Worm (Caenorhabditis elegans) whole organism, L1 larva: ENCODE data around the gene cdh-5.

ENCODE experiments used
- C04F5.9 ChIP-seq: sonication (generic microtip); optimal IDR thresholded peaks from 2 replicates; lab custom pipeline; 2016; ENCODE audit warnings: missing genetic modification characterization, missing compliant biosample characterization
- C34B4.2 ChIP-seq: sonication (generic microtip); optimal IDR thresholded peaks from 2 replicates; lab custom pipeline; 2017; ENCODE audit warnings: mild to moderate bottlenecking, missing genetic modification characterization, missing compliant biosample characterization
- Y116A8C.19 ChIP-seq: sonication (generic microtip); optimal IDR thresholded peaks from 2 replicates; lab custom pipeline; 2016; ENCODE audit warnings: missing compliant biosample characterization, missing genetic modification characterization, borderline replicate concordance
- aha-1 ChIP-seq: fragments of 150-350 bp; optimal IDR thresholded peaks from 2 replicates; lab custom pipeline; 2014; ENCODE audit warnings: missing biosample characterization, missing genetic modification characterization
- ceh-63 ChIP-seq: fragments of 200-800 bp; sonication (Bioruptor generic); optimal IDR thresholded peaks from 2 replicates; lab custom pipeline; 2018; ENCODE audit warnings: mild to moderate bottlenecking, missing genetic modification characterization, missing compliant biosample characterization
- ceh-8 ChIP-seq: fragments of 200-800 bp; sonication (Bioruptor generic); optimal IDR thresholded peaks from 2 replicates; lab custom pipeline; 2018; ENCODE audit warnings: mild to moderate bottlenecking, missing genetic modification characterization, moderate library complexity, missing compliant biosample characterization
- dpl-1 ChIP-seq, 3 experiments: fragments of 150-350 bp in 2 of 3; sonication (generic microtip) in 1 of 3; optimal IDR thresholded peaks; 2 replicates each; lab custom pipeline; 2014 to 2017; ENCODE audit warnings: missing biosample characterization in 3 of 3, missing genetic modification characterization in 3 of 3, missing genetic modification reagents in 3 of 3
- dsc-1 ChIP-seq: sonication (generic microtip); optimal IDR thresholded peaks from 2 replicates; lab custom pipeline; 2016; ENCODE audit warnings: mild to moderate bottlenecking, missing genetic modification characterization, missing compliant biosample characterization
- efl-1 ChIP-seq, 4 experiments: fragments of 150-350 bp; optimal IDR thresholded peaks in 3 of 4; peaks in 1 of 4; 1 replicate in 1 of 4; 2 replicates in 3 of 4; lab custom pipeline; 2014; ENCODE audit warnings: missing biosample characterization in 2 of 4, missing genetic modification characterization in 2 of 4, missing genetic modification reagents in 2 of 4
- egl-27 ChIP-seq, 2 experiments: fragments of 150-350 bp in 1 of 2; sonication (generic microtip); optimal IDR thresholded peaks; 3 replicates each; lab custom pipeline; 2017 to 2018; ENCODE audit warnings: missing biosample characterization in 2 of 2, missing genetic modification characterization in 2 of 2, missing genetic modification reagents in 2 of 2
- elt-2 ChIP-seq: sonication (generic microtip); optimal IDR thresholded peaks from 2 replicates; lab custom pipeline; 2016; ENCODE audit warnings: missing genetic modification characterization, mild to moderate bottlenecking, inconsistent platforms, missing compliant biosample characterization, missing genetic modification reagents
- fkh-10 ChIP-seq: sonication (generic microtip); optimal IDR thresholded peaks from 2 replicates; lab custom pipeline; 2017; ENCODE audit warnings: missing biosample characterization, missing genetic modification reagents, missing genetic modification characterization
- grh-1 ChIP-seq: fragments of 200-800 bp; sonication (Bioruptor generic); IDR thresholded peaks from 2 replicates; pipeline ENCODE4 v1.3.6; 2022; ENCODE audit warnings: missing genetic modification reagents, missing genetic modification characterization, missing compliant biosample characterization
- hlh-4 ChIP-seq: sonication (generic microtip); optimal IDR thresholded peaks from 2 replicates; lab custom pipeline; 2016; ENCODE audit warnings: mild to moderate bottlenecking, missing genetic modification characterization, missing compliant biosample characterization
- lin-13 ChIP-seq: fragments of 150-350 bp; optimal IDR thresholded peaks from 2 replicates; lab custom pipeline; 2014; ENCODE audit warnings: missing biosample characterization, missing genetic modification reagents, missing genetic modification characterization
- lin-35 ChIP-seq, 2 experiments: fragments of 150-350 bp; optimal IDR thresholded peaks; 2 replicates each; lab custom pipeline; 2014; ENCODE audit warnings: missing biosample characterization in 2 of 2, missing genetic modification characterization in 2 of 2, missing genetic modification reagents in 2 of 2
- lin-39 ChIP-seq: fragments of 150-350 bp; optimal IDR thresholded peaks from 2 replicates; lab custom pipeline; 2014; ENCODE audit warnings: missing biosample characterization, missing genetic modification reagents, missing genetic modification characterization
- mef-2 ChIP-seq: fragments of 150-350 bp; optimal IDR thresholded peaks from 2 replicates; lab custom pipeline; 2014; ENCODE audit warnings: missing biosample characterization, missing genetic modification characterization
- mep-1 ChIP-seq: fragments of 150-350 bp; optimal IDR thresholded peaks from 2 replicates; lab custom pipeline; 2014; ENCODE audit warnings: missing biosample characterization, missing genetic modification characterization
- nhr-11 ChIP-seq: fragments of 150-350 bp; optimal IDR thresholded peaks from 2 replicates; lab custom pipeline; 2014; ENCODE audit warnings: missing biosample characterization, missing genetic modification characterization
- nhr-20 ChIP-seq: sonication (generic microtip); optimal IDR thresholded peaks from 2 replicates; lab custom pipeline; 2016; ENCODE audit warnings: mild to moderate bottlenecking, missing genetic modification characterization, missing compliant biosample characterization
- nhr-28 ChIP-seq: fragments of 150-350 bp; optimal IDR thresholded peaks from 2 replicates; lab custom pipeline; 2014; ENCODE audit warnings: missing biosample characterization, missing genetic modification characterization
- nhr-71 ChIP-seq: sonication (generic microtip); optimal IDR thresholded peaks from 2 replicates; lab custom pipeline; 2016; ENCODE audit warnings: mild to moderate bottlenecking, missing genetic modification characterization, moderate library complexity, missing compliant biosample characterization
- nhr-76 ChIP-seq: sonication (generic microtip); optimal IDR thresholded peaks from 2 replicates; lab custom pipeline; 2017; ENCODE audit warnings: missing biosample characterization, missing genetic modification characterization
- nhr-84 ChIP-seq: sonication (generic microtip); optimal IDR thresholded peaks from 2 replicates; lab custom pipeline; 2017; ENCODE audit warnings: missing biosample characterization, missing genetic modification characterization
- pax-3 ChIP-seq: fragments of 200-800 bp; sonication (Bioruptor generic); optimal IDR thresholded peaks from 2 replicates; lab custom pipeline; 2018; ENCODE audit warnings: mild to moderate bottlenecking, missing genetic modification characterization, moderate library complexity, missing compliant biosample characterization
- snu-23 ChIP-seq: sonication (generic microtip); optimal IDR thresholded peaks from 2 replicates; lab custom pipeline; 2016; ENCODE audit warnings: missing genetic modification characterization, missing compliant biosample characterization
- sox-4 ChIP-seq: sonication (generic microtip); optimal IDR thresholded peaks from 2 replicates; lab custom pipeline; 2016; ENCODE audit warnings: missing genetic modification characterization, missing compliant biosample characterization
- unc-130 ChIP-seq: fragments of 150-350 bp; optimal IDR thresholded peaks from 2 replicates; lab custom pipeline; 2017; ENCODE audit warnings: missing biosample characterization, missing genetic modification characterization, inconsistent platforms
- unc-30 ChIP-seq: sonication (generic microtip); optimal IDR thresholded peaks from 2 replicates; lab custom pipeline; 2017; ENCODE audit warnings: missing biosample characterization, missing genetic modification characterization
- unc-62 ChIP-seq: fragments of 150-350 bp; optimal IDR thresholded peaks from 2 replicates; lab custom pipeline; 2014; ENCODE audit warnings: missing biosample characterization, missing genetic modification reagents, missing genetic modification characterization
- unc-86 ChIP-seq: sonication (generic microtip); optimal IDR thresholded peaks from 2 replicates; lab custom pipeline; 2016; ENCODE audit warnings: missing genetic modification characterization, missing compliant biosample characterization
- unc-98 ChIP-seq: fragments of 200-800 bp; sonication (Bioruptor generic); IDR thresholded peaks from 2 replicates; pipeline ENCODE4 v1.3.6; 2022; ENCODE audit warnings: missing genetic modification characterization, missing compliant biosample characterization
- ztf-4 ChIP-seq: fragments of 150-350 bp; optimal IDR thresholded peaks from 2 replicates; lab custom pipeline; 2014; ENCODE audit warnings: missing biosample characterization, missing genetic modification characterization

cdh-5 gene

DNA sequence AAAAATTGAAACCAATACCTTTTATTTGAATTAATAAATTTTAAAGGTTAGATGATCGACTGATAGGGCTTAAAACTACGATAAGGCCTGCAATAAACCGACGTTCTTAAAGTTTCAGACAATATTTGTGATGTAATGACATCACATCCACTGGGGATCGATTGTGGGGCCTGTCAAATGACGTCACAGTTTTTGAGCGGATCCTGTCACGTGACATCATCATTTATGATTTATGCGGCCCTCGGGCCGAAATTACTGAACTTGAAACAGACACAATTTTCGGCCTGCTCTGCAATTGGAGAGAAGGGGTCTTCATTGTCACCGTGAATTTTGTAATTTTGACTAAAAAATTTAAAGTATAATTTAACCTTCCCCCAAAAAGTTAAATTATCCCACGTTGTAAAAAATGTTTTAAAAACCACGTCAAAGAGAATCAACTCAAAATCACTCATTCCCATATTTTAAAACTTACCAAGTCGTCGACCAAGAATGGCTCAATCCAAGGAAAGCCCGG, 14.6 kb upstream of the cdh-5 start, which contains the start of gene C49C8.1:
C49C8.1 (plus strand) TSS at position 464 of the 514 bp plus-strand sequence.
- no peak for TF ChIP-seq dsc-1 (tag; lab: Kevin White, UChicago)
- TF ChIP-seq nhr-11 = no peak
- TF ChIP-seq unc-30 (tag; lab: Kevin White, UChicago) = no peak
- TF ChIP-seq ceh-8 (GFP tag; lab: Kevin White, UChicago) = no peak
- no peak for TF ChIP-seq ceh-63 (GFP tag; lab: Kevin White, UChicago)
- no peak for TF ChIP-seq elt-2 (tag; lab: Kevin White, UChicago)
- TF ChIP-seq, all 84 proteins: peak for 0

DNA sequence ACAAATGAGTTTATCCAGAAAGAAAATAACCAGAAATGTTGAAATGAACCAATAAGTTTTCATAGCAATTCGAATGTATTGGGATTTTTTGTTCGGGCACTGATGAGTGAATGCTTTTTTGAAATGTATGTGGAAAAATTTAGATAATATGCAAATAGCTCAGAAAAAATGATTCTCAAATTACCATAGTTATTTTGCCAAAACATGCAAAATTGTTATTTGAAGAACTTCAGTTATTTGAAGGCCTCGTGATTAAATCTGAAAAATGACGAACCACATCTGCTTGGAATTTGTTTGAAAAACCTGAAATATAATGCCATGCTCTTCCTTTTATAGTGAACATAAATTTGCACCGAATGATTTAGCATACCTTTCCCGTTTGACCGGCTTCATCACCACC, 10.6 kb upstream of the cdh-5 start, which contains the start of gene C49C8.6:
C49C8.6 (minus strand) TSS at position 101 of the 400 bp plus-strand sequence.
- TF ChIP-seq unc-130 (no peak), nhr-71 (tag; lab: Kevin White, UChicago) (no peak), C04F5.9 (tag; lab: Kevin White, UChicago) (no peak), ztf-4 (tag; lab: Kevin White, UChicago) (no peak)
- TF ChIP-seq, all 84 proteins: peak for 0

DNA sequence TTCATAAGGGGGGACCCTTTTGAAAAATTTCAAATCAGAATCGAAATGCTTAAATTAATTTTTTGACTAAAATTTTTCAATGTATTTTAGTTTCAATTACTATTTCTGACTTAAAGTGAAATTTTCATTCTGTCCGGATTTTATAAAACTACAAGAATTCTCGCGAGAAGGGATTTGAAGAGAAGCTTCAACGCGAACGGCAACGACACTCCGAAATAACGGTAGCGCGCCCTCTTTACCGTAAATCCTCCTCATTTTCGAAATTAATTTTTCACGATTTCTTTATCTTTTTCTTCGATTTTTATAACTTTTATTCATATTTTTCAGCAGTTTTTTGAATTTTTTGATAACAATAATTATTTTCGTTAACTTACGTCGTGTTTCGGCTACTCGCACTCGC, 3.0 kb upstream of the cdh-5 start:
- TF ChIP-seq unc-130 = no peak
- no peak for TF ChIP-seq efl-1 (optimal IDR thresholded peaks at IDR 0.05; lab: Kevin White, UChicago)
- TF ChIP-seq efl-1 (GFP tag; optimal IDR thresholded peaks at IDR 0.05 in 1 of 2; lab: Kevin White, UChicago) = peak in 1 of 2 experiments; percentile 29
- peak in 1 of 2 experiments; percentile 4 for TF ChIP-seq lin-35 (GFP tag; optimal IDR thresholded peaks at IDR 0.05; lab: Kevin White, UChicago)
- peak in 1 of 3 experiments; percentile 15 for TF ChIP-seq dpl-1 (GFP tag; optimal IDR thresholded peaks at IDR 0.05; lab: Kevin White, UChicago)
- TF ChIP-seq lin-13 (GFP tag; lab: Kevin White, UChicago) = no peak
- no peak for TF ChIP-seq mef-2

DNA sequence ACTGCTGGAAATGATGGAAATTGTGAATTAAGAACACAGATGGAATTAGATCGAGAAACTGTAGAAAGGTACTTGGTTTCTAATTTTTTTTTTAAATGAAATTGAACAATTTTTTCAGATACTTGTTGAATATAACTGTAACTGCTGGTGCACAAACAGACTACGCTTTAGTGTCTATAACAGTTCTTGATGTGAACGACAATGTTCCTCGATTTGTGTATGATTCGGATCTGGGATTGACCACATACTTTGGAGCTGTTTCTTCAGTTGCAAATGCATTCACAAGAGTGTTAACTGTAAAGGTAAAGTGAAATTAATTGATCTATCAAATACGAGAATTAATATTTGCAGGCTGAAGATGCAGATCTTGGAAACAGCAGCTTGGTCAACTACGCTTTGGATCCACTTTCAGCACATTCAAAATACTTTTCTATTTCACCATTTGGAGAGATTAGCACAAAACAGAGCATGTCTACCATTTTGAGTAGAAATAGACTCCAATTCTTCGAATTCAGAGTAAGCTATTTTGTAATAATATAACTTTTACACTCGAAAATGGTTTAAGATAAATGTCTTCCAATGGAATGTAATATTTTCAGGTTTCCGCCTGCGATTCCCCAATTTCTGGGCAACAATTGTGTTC, 5.1 kb downstream of the cdh-5 start:
- no peak for TF ChIP-seq fkh-10 (GFP tag; lab: Kevin White, UChicago)
- no peak for TF ChIP-seq efl-1 (optimal IDR thresholded peaks at IDR 0.05; lab: Kevin White, UChicago)
- peak in 1 of 2 experiments; percentile 26 for TF ChIP-seq efl-1 (GFP tag; optimal IDR thresholded peaks at IDR 0.05 in 1 of 2; lab: Kevin White, UChicago)

DNA sequence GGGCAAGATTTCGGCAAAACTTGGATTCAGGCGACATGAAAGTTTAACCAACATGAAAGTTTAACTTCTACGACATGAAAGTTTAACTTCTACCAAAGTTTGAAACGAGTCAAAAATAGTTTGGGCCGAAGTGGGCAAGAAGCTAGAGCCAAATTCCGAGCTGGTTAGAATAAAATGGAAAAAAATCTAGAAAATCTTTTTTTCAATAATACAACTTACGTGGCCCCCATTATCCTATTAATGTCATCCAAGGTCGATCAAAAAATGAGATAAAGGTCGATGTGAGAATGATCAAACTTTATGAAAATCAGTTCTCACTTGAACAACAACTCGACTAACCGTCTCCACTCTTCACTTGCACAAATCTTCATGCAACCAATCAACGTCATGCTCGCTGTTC, 8.6 kb downstream of the cdh-5 start, which contains the start of gene F08B4.8:
F08B4.8 (plus strand) TSS at position 301 of the 400 bp plus-strand sequence.
- no peak for TF ChIP-seq mep-1 (tag; lab: Kevin White, UChicago)
- TF ChIP-seq hlh-4 (tag; lab: Kevin White, UChicago) = no peak
- no peak for TF ChIP-seq dsc-1 (tag; lab: Kevin White, UChicago)
- TF ChIP-seq, all 84 proteins: peak for 0

DNA sequence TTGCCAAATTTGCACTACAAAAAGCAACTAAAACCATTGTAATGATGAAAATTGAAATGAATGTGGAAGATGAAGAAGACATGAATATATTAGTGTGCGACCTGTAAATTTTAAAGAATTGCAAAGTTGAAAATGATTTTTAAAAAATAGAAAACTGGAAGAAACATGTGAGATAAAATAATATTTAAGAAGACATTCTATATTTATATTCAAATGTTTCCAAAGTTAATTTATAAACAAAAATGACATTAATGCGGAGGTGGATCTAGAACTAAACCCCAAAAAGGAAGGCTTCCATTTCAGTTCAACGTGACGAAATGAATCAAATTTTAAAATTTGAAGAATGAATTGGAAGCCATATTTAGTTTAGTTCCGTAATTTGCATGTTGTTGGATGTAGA, 10.5 kb downstream of the cdh-5 start, which contains the start of gene nlp-60:
nlp-60 (minus strand) TSS at position 101 of the 400 bp plus-strand sequence.
- TF ChIP-seq nhr-28 (tag; lab: Kevin White, UChicago) = no peak
- no peak for TF ChIP-seq lin-39 (tag; lab: Kevin White, UChicago)
- TF ChIP-seq unc-62 (GFP tag; lab: Kevin White, UChicago) = no peak
- no peak for TF ChIP-seq pax-3 (tag; lab: Kevin White, UChicago)
- no peak for TF ChIP-seq sox-4 (tag; lab: Kevin White, UChicago)
- no peak for TF ChIP-seq unc-98 (GFP tag; lab: Robert Waterston, UW)
- no peak for TF ChIP-seq nhr-20 (tag; lab: Kevin White, UChicago)
- no peak for TF ChIP-seq fkh-10 (GFP tag; lab: Kevin White, UChicago)
- TF ChIP-seq mep-1 (tag; lab: Kevin White, UChicago) = no peak
- TF ChIP-seq nhr-76 = no peak
- TF ChIP-seq grh-1 (GFP tag; lab: Robert Waterston, UW) = no peak
- TF ChIP-seq unc-30 (tag; lab: Kevin White, UChicago) = no peak
- TF ChIP-seq aha-1 (tag; lab: Kevin White, UChicago) = no peak
- TF ChIP-seq C34B4.2 (tag; lab: Kevin White, UChicago) = no peak
- TF ChIP-seq unc-86 (tag; lab: Kevin White, UChicago) = no peak
- TF ChIP-seq Y116A8C.19 (tag; lab: Kevin White, UChicago) = no peak
- no peak for TF ChIP-seq snu-23 (GFP tag; lab: Kevin White, UChicago)
- TF ChIP-seq egl-27 (tag; optimal IDR thresholded peaks at IDR 0.05; lab: Kevin White, UChicago) = no peak
- TF ChIP-seq nhr-84 (tag; lab: Kevin White, UChicago) = no peak
- TF ChIP-seq, all 84 proteins: peak for 0
